Worm (Caenorhabditis elegans) whole organism, L3 larva: ENCODE data around the gene tgn-38.

Source experiments
- R02D3.7 ChIP-seq: fragments of 150-350 bp; optimal IDR thresholded peaks from 2 replicates; lab custom pipeline; 2014; ENCODE audit warnings: missing biosample characterization, missing genetic modification characterization
- aly-2 ChIP-seq: fragments of 150-350 bp; optimal IDR thresholded peaks from 2 replicates; lab custom pipeline; 2014; ENCODE audit warnings: missing biosample characterization, missing genetic modification characterization
- ama-1 ChIP-seq: fragments of 150-350 bp; optimal IDR thresholded peaks from 2 replicates; lab custom pipeline; 2018
- ceh-16 ChIP-seq: sonication (generic microtip); optimal IDR thresholded peaks from 2 replicates; lab custom pipeline; 2017; ENCODE audit warnings: missing biosample characterization, missing genetic modification characterization
- ceh-28 ChIP-seq: fragments of 150-350 bp; optimal IDR thresholded peaks from 2 replicates; lab custom pipeline; 2014; ENCODE audit warnings: missing biosample characterization, missing genetic modification reagents, missing genetic modification characterization
- ceh-82 ChIP-seq: fragments of 150-350 bp; optimal IDR thresholded peaks from 2 replicates; lab custom pipeline; 2014; ENCODE audit warnings: missing biosample characterization, missing genetic modification characterization
- daf-12 ChIP-seq: fragments of 150-350 bp; optimal IDR thresholded peaks from 2 replicates; lab custom pipeline; 2014; ENCODE audit warnings: missing biosample characterization, missing genetic modification reagents, missing genetic modification characterization
- egl-27 ChIP-seq: sonication (generic microtip); optimal IDR thresholded peaks from 4 replicates; lab custom pipeline; 2017; ENCODE audit warnings: missing biosample characterization, missing genetic modification reagents, missing genetic modification characterization
- egl-5 ChIP-seq: fragments of 150-350 bp; optimal IDR thresholded peaks from 2 replicates; lab custom pipeline; 2017; ENCODE audit warnings: missing biosample characterization, missing genetic modification reagents, missing genetic modification characterization, inconsistent platforms
- elt-1 ChIP-seq: fragments of 150-350 bp; optimal IDR thresholded peaks from 2 replicates; lab custom pipeline; 2014; ENCODE audit warnings: missing biosample characterization, missing genetic modification characterization
- elt-2 ChIP-seq: sonication (generic microtip); optimal IDR thresholded peaks from 2 replicates; lab custom pipeline; 2016; ENCODE audit warnings: missing genetic modification reagents, mild to moderate bottlenecking, missing genetic modification characterization, missing compliant biosample characterization
- elt-3 ChIP-seq, 3 experiments: fragments of 150-350 bp in 1 of 3; sonication (generic microtip) in 2 of 3; optimal IDR thresholded peaks; 2 replicates in 2 of 3; 4 replicates in 1 of 3; lab custom pipeline; 2014 to 2017; ENCODE audit warnings: missing biosample characterization in 3 of 3, missing genetic modification characterization in 3 of 3
- eor-1 ChIP-seq, 2 experiments: fragments of 150-350 bp; optimal IDR thresholded peaks; 2 replicates each; lab custom pipeline; 2014 to 2018; ENCODE audit warnings: missing biosample characterization in 2 of 2, missing genetic modification characterization in 2 of 2
- fkh-10 ChIP-seq: sonication (generic microtip); optimal IDR thresholded peaks from 2 replicates; lab custom pipeline; 2017; ENCODE audit warnings: missing biosample characterization, missing genetic modification reagents, missing genetic modification characterization
- fkh-2 ChIP-seq: fragments of 150-350 bp; optimal IDR thresholded peaks from 2 replicates; lab custom pipeline; 2014; ENCODE audit warnings: missing biosample characterization, missing genetic modification reagents, missing genetic modification characterization
- hmg-11 ChIP-seq: sonication (generic microtip); optimal IDR thresholded peaks from 2 replicates; lab custom pipeline; 2016; ENCODE audit warnings: missing genetic modification characterization, missing compliant biosample characterization
- jun-1 ChIP-seq: fragments of 150-350 bp; optimal IDR thresholded peaks from 2 replicates; lab custom pipeline; 2014; ENCODE audit warnings: missing biosample characterization, missing genetic modification reagents, missing genetic modification characterization
- lsy-12 ChIP-seq: sonication (generic microtip); optimal IDR thresholded peaks from 2 replicates; lab custom pipeline; 2016; ENCODE audit warnings: mild to moderate bottlenecking, missing genetic modification characterization, missing compliant biosample characterization
- mdl-1 ChIP-seq: fragments of 150-350 bp; optimal IDR thresholded peaks from 2 replicates; lab custom pipeline; 2014; ENCODE audit warnings: missing biosample characterization, missing genetic modification characterization
- mml-1 ChIP-seq: fragments of 150-350 bp; sonication (generic microtip); optimal IDR thresholded peaks from 3 replicates; lab custom pipeline; 2014; ENCODE audit warnings: missing biosample characterization, missing genetic modification characterization
- nhr-11 ChIP-seq: fragments of 150-350 bp; optimal IDR thresholded peaks from 2 replicates; lab custom pipeline; 2014; ENCODE audit warnings: missing biosample characterization, missing genetic modification characterization
- nhr-23 ChIP-seq: fragments of 150-350 bp; optimal IDR thresholded peaks from 2 replicates; lab custom pipeline; 2014; ENCODE audit warnings: missing biosample characterization, missing genetic modification reagents, missing genetic modification characterization
- nhr-25 ChIP-seq: sonication (generic microtip); optimal IDR thresholded peaks from 2 replicates; lab custom pipeline; 2017; ENCODE audit warnings: missing biosample characterization, missing genetic modification characterization
- nhr-28 ChIP-seq: fragments of 150-350 bp; optimal IDR thresholded peaks from 2 replicates; lab custom pipeline; 2014; ENCODE audit warnings: missing biosample characterization, missing genetic modification characterization
- nhr-43 ChIP-seq: sonication (generic microtip); optimal IDR thresholded peaks from 2 replicates; lab custom pipeline; 2016; ENCODE audit warnings: mild to moderate bottlenecking, missing genetic modification characterization, missing compliant biosample characterization; ENCODE audit not compliant: poor library complexity, severe bottlenecking
- nhr-67 ChIP-seq: fragments of 150-350 bp; optimal IDR thresholded peaks from 2 replicates; lab custom pipeline; 2014; ENCODE audit warnings: missing biosample characterization, missing genetic modification characterization
- nhr-76 ChIP-seq: fragments of 150-350 bp; sonication (generic microtip); optimal IDR thresholded peaks from 5 replicates; lab custom pipeline; 2014; ENCODE audit warnings: missing biosample characterization, missing genetic modification characterization
- pha-4 ChIP-seq: fragments of 150-350 bp; optimal IDR thresholded peaks from 2 replicates; lab custom pipeline; 2014; ENCODE audit warnings: missing biosample characterization, missing genetic modification reagents, missing genetic modification characterization
- pqm-1 ChIP-seq: fragments of 150-350 bp; optimal IDR thresholded peaks from 2 replicates; lab custom pipeline; 2017; ENCODE audit warnings: missing biosample characterization, missing genetic modification characterization, inconsistent platforms
- sea-2 ChIP-seq: fragments of 150-350 bp; sonication (generic microtip); optimal IDR thresholded peaks from 4 replicates; lab custom pipeline; 2014; ENCODE audit warnings: missing biosample characterization, missing genetic modification reagents, missing genetic modification characterization
- skn-1 ChIP-seq: fragments of 150-350 bp; optimal IDR thresholded peaks from 2 replicates; lab custom pipeline; 2014; ENCODE audit warnings: missing biosample characterization, missing genetic modification characterization
- tbx-2 ChIP-seq: sonication (generic microtip); optimal IDR thresholded peaks from 2 replicates; lab custom pipeline; 2016; ENCODE audit warnings: mild to moderate bottlenecking, missing genetic modification characterization, missing compliant biosample characterization
- unc-39 ChIP-seq: sonication (generic microtip); optimal IDR thresholded peaks from 4 replicates; lab custom pipeline; 2017; ENCODE audit warnings: missing biosample characterization, missing genetic modification characterization
- unc-62 ChIP-seq: fragments of 150-350 bp; sonication (generic microtip); optimal IDR thresholded peaks from 4 replicates; lab custom pipeline; 2014; ENCODE audit warnings: missing biosample characterization, missing genetic modification reagents, missing genetic modification characterization

tgn-38 gene

ce11 chrIV:12047552-12048347, 18.8 kb upstream of the tgn-38 start, which contains the start of gene T12G3.4:
TSS of gene T12G3.4 (plus strand) at chrIV:12048256.
- no peak for TF ChIP-seq egl-5 (tag; lab: Kevin White, UChicago)
- TF ChIP-seq pha-4 (tag; lab: Kevin White, UChicago): peak; percentile 90
- no peak for TF ChIP-seq ceh-16 (tag; lab: Kevin White, UChicago)
- TF ChIP-seq mml-1 (tag; lab: Kevin White, UChicago): no peak
- TF ChIP-seq unc-62 (GFP tag; lab: Kevin White, UChicago): no peak

- TF ChIP-seq pha-4 (tag; lab: Kevin White, UChicago): peak; percentile 28
- TF ChIP-seq elt-3 (tag; optimal IDR thresholded peaks at IDR 0.05; lab: Kevin White, UChicago): peak in 1 of 3 experiments; percentile 59
- TF ChIP-seq pqm-1 (tag; lab: Kevin White, UChicago): peak; percentile 52
- no peak for TF ChIP-seq ama-1 (lab: Kevin White, UChicago)
- peak; percentile 1 for TF ChIP-seq lsy-12 (tag; lab: Kevin White, UChicago)
- TF ChIP-seq elt-2 (tag; lab: Kevin White, UChicago): peak; percentile 82
- TF ChIP-seq nhr-43: peak; percentile 16
- TF ChIP-seq ceh-28: peak; percentile 7
- TF ChIP-seq nhr-25 (tag; lab: Kevin White, UChicago): peak; percentile 1
- peak; percentile 10 for TF ChIP-seq jun-1 (tag; lab: Kevin White, UChicago)
- TF ChIP-seq nhr-23 (tag; lab: Kevin White, UChicago): peak; percentile 13
- TF ChIP-seq fkh-10 (GFP tag; lab: Kevin White, UChicago): no peak
- TF ChIP-seq nhr-67 (tag; lab: Kevin White, UChicago): no peak
Observed at ce11 chrIV:12046524-12047203, 17.7 kb upstream of the tgn-38 start, which contains the start of gene T12G3.2. TSS of gene T12G3.2 (minus strand) at chrIV:12046967.

- TF ChIP-seq nhr-43: peak; percentile 62
- TF ChIP-seq unc-62 (GFP tag; lab: Kevin White, UChicago): no peak
- TF ChIP-seq eor-1 (tag; optimal IDR thresholded peaks at IDR 0.05; lab: Kevin White, UChicago): no peak
- peak; percentile 8 for TF ChIP-seq elt-1 (tag; lab: Kevin White, UChicago)
- TF ChIP-seq nhr-25 (tag; lab: Kevin White, UChicago): no peak
- no peak for TF ChIP-seq mdl-1 (tag; lab: Kevin White, UChicago)
- TF ChIP-seq sea-2 (GFP tag; lab: Kevin White, UChicago): no peak
- TF ChIP-seq nhr-23 (tag; lab: Kevin White, UChicago): peak; percentile 60
- TF ChIP-seq hmg-11: no peak
- peak; percentile 16 for TF ChIP-seq pqm-1 (tag; lab: Kevin White, UChicago)
- peak; percentile 19 for TF ChIP-seq elt-2 (tag; lab: Kevin White, UChicago)
Observed at ce11 chrIV:12044844-12045738, 16.1 kb upstream of the tgn-38 start.

DNA sequence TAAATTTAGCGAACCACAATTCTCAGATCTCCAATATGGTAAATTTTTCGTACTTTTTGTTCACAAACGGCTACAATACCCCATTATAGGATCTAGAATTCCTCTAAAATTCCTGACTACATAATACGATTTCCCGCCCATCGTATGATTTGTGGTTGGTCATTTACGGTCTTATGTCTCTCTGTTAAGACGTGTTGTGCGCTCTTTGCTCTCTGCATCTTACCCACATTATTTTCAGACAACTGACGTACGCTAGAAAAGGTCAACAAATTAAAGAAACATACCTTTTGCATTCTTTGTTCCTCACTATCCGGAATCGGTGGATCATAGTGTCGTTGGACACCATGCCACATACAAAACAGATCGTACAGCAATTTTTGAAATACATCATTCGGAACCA, 14.1 kb upstream of the tgn-38 start:
- TF ChIP-seq nhr-28 (tag; lab: Kevin White, UChicago): no peak
- TF ChIP-seq nhr-23 (tag; lab: Kevin White, UChicago): no peak
- peak; percentile 39 for TF ChIP-seq elt-2 (tag; lab: Kevin White, UChicago)
- no peak for TF ChIP-seq nhr-76 (tag; lab: Kevin White, UChicago)
- peak; percentile 4 for TF ChIP-seq pqm-1 (tag; lab: Kevin White, UChicago)
- no peak for TF ChIP-seq tbx-2 (tag; lab: Kevin White, UChicago)
- no peak for TF ChIP-seq mml-1 (tag; lab: Kevin White, UChicago)
- TF ChIP-seq pha-4 (tag; lab: Kevin White, UChicago): no peak
- no peak for TF ChIP-seq unc-39 (tag; lab: Kevin White, UChicago)
- TF ChIP-seq egl-27 (tag; lab: Kevin White, UChicago): no peak
- no peak for TF ChIP-seq sea-2 (GFP tag; lab: Kevin White, UChicago)

- no peak for TF ChIP-seq lsy-12 (tag; lab: Kevin White, UChicago)
- TF ChIP-seq egl-5 (tag; lab: Kevin White, UChicago): no peak
- TF ChIP-seq R02D3.7 (tag; lab: Kevin White, UChicago): no peak
- TF ChIP-seq nhr-11: no peak
- no peak for TF ChIP-seq nhr-43
- no peak for TF ChIP-seq hmg-11
- no peak for TF ChIP-seq fkh-2 (tag; lab: Kevin White, UChicago)
- TF ChIP-seq skn-1 (tag; lab: Kevin White, UChicago): no peak
- TF ChIP-seq mml-1 (tag; lab: Kevin White, UChicago): no peak
- TF ChIP-seq ceh-82 (tag; lab: Kevin White, UChicago): no peak
- TF ChIP-seq elt-1 (tag; lab: Kevin White, UChicago): no peak
- no peak for TF ChIP-seq tbx-2 (tag; lab: Kevin White, UChicago)
- TF ChIP-seq pha-4 (tag; lab: Kevin White, UChicago): no peak
- no peak for TF ChIP-seq ceh-28
- no peak for TF ChIP-seq nhr-23 (tag; lab: Kevin White, UChicago)
- no peak for TF ChIP-seq daf-12 (tag; lab: Kevin White, UChicago)
- TF ChIP-seq unc-62 (GFP tag; lab: Kevin White, UChicago): no peak
- no peak for TF ChIP-seq mdl-1 (tag; lab: Kevin White, UChicago)
- TF ChIP-seq aly-2 (tag; lab: Kevin White, UChicago): no peak
- TF ChIP-seq sea-2 (GFP tag; lab: Kevin White, UChicago): no peak
- TF ChIP-seq, all 47 proteins: peak for 0
Observed at ce11 chrIV:12040431-12040830, 11.5 kb upstream of the tgn-38 start.
